Fruit fly (Drosophila melanogaster) whole organism, prepupa: ENCODE results near the gene PH4alphaNE2.

Source experiments
- Blimp-1 ChIP-seq: fragments of 200-800 bp; sonication (Bioruptor generic); optimal IDR thresholded peaks from 3 replicates; lab custom pipeline; 2017; ENCODE audit warnings: missing biosample characterization, missing genetic modification characterization, mild to moderate bottlenecking, moderate library complexity, missing genetic modification reagents
- CG10631 ChIP-seq: fragments of 200-800 bp; sonication (Bioruptor generic); optimal IDR thresholded peaks from 2 replicates; lab custom pipeline; 2016; ENCODE audit warnings: missing biosample characterization, missing genetic modification characterization
- CG10669 ChIP-seq: fragments of 200-800 bp; sonication (Bioruptor generic); optimal IDR thresholded peaks from 3 replicates; lab custom pipeline; 2018; ENCODE audit warnings: missing biosample characterization, mild to moderate bottlenecking, missing genetic modification characterization, moderate library complexity
- CG11902 ChIP-seq: fragments of 200-800 bp; sonication (Bioruptor generic); optimal IDR thresholded peaks from 3 replicates; lab custom pipeline; 2016; ENCODE audit warnings: missing biosample characterization, missing genetic modification characterization
- CG1621 ChIP-seq: fragments of 200-800 bp; sonication (Bioruptor generic); optimal IDR thresholded peaks from 3 replicates; lab custom pipeline; 2018; ENCODE audit warnings: missing biosample characterization, mild to moderate bottlenecking, missing genetic modification characterization
- CG16779 ChIP-seq: fragments of 200-800 bp; sonication (Bioruptor generic); optimal IDR thresholded peaks from 3 replicates; lab custom pipeline; 2017; ENCODE audit warnings: missing biosample characterization, mild to moderate bottlenecking, missing genetic modification characterization
- CG3032 ChIP-seq: fragments of 200-800 bp; optimal IDR thresholded peaks from 2 replicates; lab custom pipeline; 2019; ENCODE audit warnings: missing biosample characterization, mild to moderate bottlenecking, missing genetic modification characterization, moderate library complexity
- CG31627 ChIP-seq: fragments of 200-800 bp; sonication (Bioruptor generic); optimal IDR thresholded peaks from 3 replicates; lab custom pipeline; 2016; ENCODE audit warnings: missing biosample characterization, missing genetic modification characterization
- CG32006 ChIP-seq: fragments of 200-800 bp; sonication (Bioruptor generic); optimal IDR thresholded peaks from 3 replicates; lab custom pipeline; 2017; ENCODE audit warnings: missing biosample characterization, mild to moderate bottlenecking, missing genetic modification characterization
- CG34406 ChIP-seq: fragments of 200-800 bp; sonication (Bioruptor generic); optimal IDR thresholded peaks from 3 replicates; lab custom pipeline; 2016; ENCODE audit warnings: missing biosample characterization, missing genetic modification characterization
- CG3919 ChIP-seq: fragments of 200-800 bp; sonication (Bioruptor generic); optimal IDR thresholded peaks from 3 replicates; lab custom pipeline; 2016; ENCODE audit warnings: missing biosample characterization, missing genetic modification characterization
- CG6163 ChIP-seq: fragments of 200-800 bp; sonication (Bioruptor generic); IDR thresholded peaks from 3 replicates; pipeline ENCODE4 v1.3.6; 2022; ENCODE audit warnings: missing biosample characterization, missing genetic modification characterization
- CG6276 ChIP-seq: fragments of 200-800 bp; sonication (Bioruptor generic); optimal IDR thresholded peaks from 2 replicates; lab custom pipeline; 2017; ENCODE audit warnings: missing biosample characterization, mild to moderate bottlenecking, missing genetic modification characterization
- CG6792 ChIP-seq: fragments of 200-800 bp; sonication (Bioruptor generic); optimal IDR thresholded peaks from 3 replicates; lab custom pipeline; 2016; ENCODE audit warnings: missing biosample characterization, missing genetic modification characterization
- CG6808 ChIP-seq: fragments of 200-800 bp; sonication (Bioruptor generic); optimal IDR thresholded peaks from 3 replicates; lab custom pipeline; 2017; ENCODE audit warnings: missing biosample characterization, missing genetic modification characterization, mild to moderate bottlenecking, moderate library complexity, missing genetic modification reagents
- CG7368 ChIP-seq: fragments of 200-800 bp; sonication (Bioruptor generic); optimal IDR thresholded peaks from 3 replicates; lab custom pipeline; 2016; ENCODE audit warnings: missing biosample characterization, missing genetic modification characterization
- CG8319 ChIP-seq: fragments of 200-800 bp; sonication (Bioruptor generic); optimal IDR thresholded peaks from 3 replicates; lab custom pipeline; 2016; ENCODE audit warnings: missing biosample characterization, missing genetic modification characterization
- CG8632 ChIP-seq: fragments of 200-800 bp; sonication (Bioruptor generic); optimal IDR thresholded peaks from 3 replicates; lab custom pipeline; 2016; ENCODE audit warnings: missing biosample characterization, missing genetic modification characterization
- CG9139 ChIP-seq: fragments of 200-800 bp; sonication (Bioruptor generic); optimal IDR thresholded peaks from 3 replicates; lab custom pipeline; 2017; ENCODE audit warnings: missing biosample characterization, mild to moderate bottlenecking, missing genetic modification characterization
- Eip78C ChIP-seq: fragments of 200-800 bp; sonication (Bioruptor generic); peaks from one replicate; lab custom pipeline; 2016; ENCODE audit warnings: missing biosample characterization, missing genetic modification characterization
- Ets96B ChIP-seq: fragments of 200-800 bp; optimal IDR thresholded peaks from 2 replicates; lab custom pipeline; 2019; ENCODE audit warnings: missing biosample characterization, mild to moderate bottlenecking, missing genetic modification characterization, moderate library complexity
- Gug ChIP-seq: fragments of 200-800 bp; sonication (Bioruptor generic); IDR thresholded peaks from 2 replicates; pipeline ENCODE4 v1.3.6; 2022; ENCODE audit warnings: missing biosample characterization, missing genetic modification characterization
- Hr39 ChIP-seq: fragments of 200-800 bp; sonication (Bioruptor generic); optimal IDR thresholded peaks from 2 replicates; lab custom pipeline; 2016; ENCODE audit warnings: missing biosample characterization, missing genetic modification characterization
- Hr4 ChIP-seq: fragments of 200-800 bp; sonication (Bioruptor generic); optimal IDR thresholded peaks from 3 replicates; lab custom pipeline; 2016; ENCODE audit warnings: missing biosample characterization, missing genetic modification characterization
- Lpt ChIP-seq: fragments of 200-800 bp; sonication (Bioruptor generic); optimal IDR thresholded peaks from 3 replicates; lab custom pipeline; 2016; ENCODE audit warnings: missing biosample characterization, missing genetic modification characterization
- Met ChIP-seq: fragments of 200-800 bp; sonication (Bioruptor generic); optimal IDR thresholded peaks from 3 replicates; lab custom pipeline; 2016; ENCODE audit warnings: missing biosample characterization, missing genetic modification characterization
- Smox ChIP-seq: fragments of 200-800 bp; sonication (Bioruptor generic); optimal IDR thresholded peaks from 3 replicates; lab custom pipeline; 2016; ENCODE audit warnings: missing biosample characterization, missing genetic modification characterization
- Sox102F ChIP-seq: fragments of 200-800 bp; sonication (Bioruptor generic); optimal IDR thresholded peaks from 2 replicates; lab custom pipeline; 2016; ENCODE audit warnings: missing biosample characterization, mild to moderate bottlenecking, missing genetic modification characterization
- Sox14 ChIP-seq: fragments of 200-800 bp; sonication (Bioruptor generic); optimal IDR thresholded peaks from 3 replicates; lab custom pipeline; 2016; ENCODE audit warnings: missing biosample characterization, missing genetic modification characterization
- Sox15 ChIP-seq: fragments of 200-800 bp; sonication (Bioruptor generic); optimal IDR thresholded peaks from 3 replicates; lab custom pipeline; 2016; ENCODE audit warnings: missing biosample characterization, missing genetic modification characterization
- achi ChIP-seq: fragments of 200-800 bp; sonication (Bioruptor generic); optimal IDR thresholded peaks from 3 replicates; lab custom pipeline; 2016; ENCODE audit warnings: missing biosample characterization, missing genetic modification characterization
- acj6 ChIP-seq: fragments of 200-800 bp; sonication (Bioruptor generic); optimal IDR thresholded peaks from 3 replicates; lab custom pipeline; 2016; ENCODE audit warnings: missing biosample characterization, missing genetic modification characterization
- dsx ChIP-seq: fragments of 200-800 bp; optimal IDR thresholded peaks from 3 replicates; lab custom pipeline; 2019; ENCODE audit warnings: missing biosample characterization, mild to moderate bottlenecking, missing genetic modification characterization, moderate library complexity; ENCODE audit not compliant: poor library complexity, severe bottlenecking
- eg ChIP-seq: fragments of 200-800 bp; sonication (Bioruptor generic); IDR thresholded peaks from 3 replicates; pipeline ENCODE4 v1.3.6; 2022; ENCODE audit warnings: missing biosample characterization, missing genetic modification characterization
- esn ChIP-seq: fragments of 200-800 bp; sonication (Bioruptor generic); optimal IDR thresholded peaks from 2 replicates; lab custom pipeline; 2016; ENCODE audit warnings: missing biosample characterization, mild to moderate bottlenecking, missing genetic modification characterization, moderate library complexity
- fd59A ChIP-seq: fragments of 200-800 bp; sonication (Bioruptor generic); optimal IDR thresholded peaks from 2 replicates; lab custom pipeline; 2017; ENCODE audit warnings: missing biosample characterization, mild to moderate bottlenecking, missing genetic modification characterization, missing genetic modification reagents
- fd85E ChIP-seq: fragments of 200-800 bp; sonication (Bioruptor generic); optimal IDR thresholded peaks from 3 replicates; lab custom pipeline; 2016; ENCODE audit warnings: missing biosample characterization, missing genetic modification characterization
- fkh ChIP-seq: fragments of 200-800 bp; sonication (Bioruptor generic); optimal IDR thresholded peaks from 3 replicates; lab custom pipeline; 2017; ENCODE audit warnings: missing biosample characterization, mild to moderate bottlenecking, missing genetic modification characterization, moderate library complexity
- net ChIP-seq: fragments of 200-800 bp; sonication (Bioruptor generic); optimal IDR thresholded peaks from 3 replicates; lab custom pipeline; 2016; ENCODE audit warnings: missing biosample characterization, missing genetic modification characterization
- ss ChIP-seq, 2 experiments: fragments of 200-800 bp; sonication (Bioruptor generic); optimal IDR thresholded peaks; 2 replicates in 1 of 2; 3 replicates in 1 of 2; lab custom pipeline; 2017 to 2018; ENCODE audit warnings: mild to moderate bottlenecking in 2 of 2, missing biosample characterization in 2 of 2, missing genetic modification characterization in 2 of 2, moderate library complexity in 1 of 2
- svp ChIP-seq: fragments of 200-800 bp; sonication (Bioruptor generic); peaks from one replicate; lab custom pipeline; 2016; ENCODE audit warnings: missing biosample characterization, missing genetic modification characterization

PH4alphaNE2 gene

DNA sequence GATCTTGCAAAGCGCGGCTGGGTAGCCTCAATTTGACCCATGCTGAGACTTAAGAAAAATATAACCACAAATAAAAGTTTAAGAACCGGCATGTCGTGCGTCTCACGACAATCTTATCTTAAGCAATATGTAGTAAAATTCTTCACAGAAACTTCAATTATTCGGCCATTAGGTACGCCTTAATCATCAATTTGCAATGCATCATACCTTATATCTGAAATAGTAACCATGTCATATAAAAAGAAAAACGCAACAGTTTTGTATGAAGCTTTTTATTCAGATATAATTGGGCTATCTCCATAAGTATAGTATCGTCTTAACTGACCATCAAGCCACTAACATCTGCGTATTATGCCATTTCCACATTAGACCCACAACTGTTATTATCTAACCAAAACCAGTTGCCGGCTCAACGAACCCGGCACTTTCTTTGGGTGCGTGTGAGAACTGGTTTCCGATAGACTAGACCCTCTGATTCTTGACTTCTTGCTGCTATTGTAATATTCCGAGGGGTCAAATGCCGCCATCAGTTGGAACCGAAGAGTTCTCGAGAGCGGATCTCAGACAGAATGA is 2.3 kb upstream of the PH4alphaNE2 start, which contains the start of the genes CG31524 and CG9698:
Gene CG31524, minus strand, starts transcription at position 101 of the 573 bp plus-strand sequence.
Gene CG9698, plus strand, starts transcription at position 523 of the 573 bp plus-strand sequence.
- TF ChIP-seq Sox102F (GFP tag; lab: Kevin White, UChicago), result no peak
- TF ChIP-seq svp (GFP tag; lab: Kevin White, UChicago), result peak; percentile 1
- no peak for TF ChIP-seq CG6808 (GFP tag; lab: Kevin White, UChicago)

- TF ChIP-seq esn (no peak), CG31627 (GFP tag; lab: Kevin White, UChicago) (no peak), CG32006 (GFP tag; lab: Kevin White, UChicago) (no peak), Sox15 (GFP tag; lab: Kevin White, UChicago) (no peak), Smox (no peak), dsx (GFP tag; lab: Kevin White, UChicago) (no peak), Sox14 (GFP tag; lab: Kevin White, UChicago) (no peak), ss (GFP tag; optimal IDR thresholded peaks at IDR 0.05; lab: Kevin White, UChicago) (no peak), Met (GFP tag; lab: Kevin White, UChicago) (no peak), svp (GFP tag; lab: Kevin White, UChicago) (no peak)
Observed at dm6 chr3R:30507723-30508122, 4.3 kb downstream of the PH4alphaNE2 start, which contains the start of gene CG34041. Gene CG34041 (plus strand): TSS chr3R:30508023.

- TF ChIP-seq CG6163 (no peak), CG10631 (GFP tag; lab: Kevin White, UChicago) (no peak), Blimp-1 (GFP tag; lab: Kevin White, UChicago) (no peak)
Observed at dm6 chr3R:30505561-30506037, 6.4 kb downstream of the PH4alphaNE2 start, which contains the start of the genes PH4alphaSG1 and CG15539. Gene PH4alphaSG1 (minus strand): TSS chr3R:30505661. Gene CG15539 (plus strand): TSS chr3R:30505987.

DNA sequence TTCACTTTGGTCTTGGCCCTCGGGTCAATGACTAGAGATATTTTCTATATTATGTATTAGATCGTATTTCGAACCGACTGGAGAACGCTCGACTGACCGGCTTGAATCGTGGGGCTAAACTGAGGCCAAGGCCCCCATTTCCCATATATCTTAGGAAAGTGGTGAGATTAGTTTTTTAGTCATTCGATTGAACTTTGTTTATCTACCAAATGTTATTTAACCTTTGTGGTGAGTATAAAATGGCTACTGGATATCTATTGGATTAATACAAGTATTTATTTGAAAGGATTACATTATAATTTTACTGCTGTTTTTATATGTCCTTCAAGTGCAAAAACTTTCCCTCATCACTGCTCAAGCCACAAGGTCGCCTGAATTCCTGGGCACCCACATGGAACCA is 8.6 kb downstream of the PH4alphaNE2 start, which contains the start of gene CG31371:
Gene CG31371, minus strand, starts transcription at position 101 of the 400 bp plus-strand sequence.
- TF ChIP-seq CG9139 (GFP tag; lab: Kevin White, UChicago) (no peak), Lpt (GFP tag; lab: Kevin White, UChicago) (no peak), Hr4 (no peak), CG3032 (tag; lab: Kevin White, UChicago) (no peak), dsx (GFP tag; lab: Kevin White, UChicago) (no peak), Blimp-1 (GFP tag; lab: Kevin White, UChicago) (no peak), CG6276 (GFP tag; lab: Kevin White, UChicago) (no peak), fd59A (GFP tag; lab: Kevin White, UChicago) (no peak), Hr39 (no peak)

- TF ChIP-seq CG6163 (peak; percentile 82), CG3919 (GFP tag; lab: Kevin White, UChicago) (peak; percentile 76), Sox15 (GFP tag; lab: Kevin White, UChicago) (peak; percentile 48), eg (GFP tag; lab: Robert Waterston, UW) (peak; percentile 76), CG10631 (GFP tag; lab: Kevin White, UChicago) (peak; percentile 62), achi (peak; percentile 66), CG7368 (GFP tag; lab: Kevin White, UChicago) (peak; percentile 37), Ets96B (tag; lab: Kevin White, UChicago) (no peak), Hr4 (peak; percentile 78), Eip78C (no peak), CG8632 (GFP tag; lab: Kevin White, UChicago) (peak; percentile 26), CG16779 (tag; lab: Kevin White, UChicago) (peak; percentile 21), CG34406 (GFP tag; lab: Kevin White, UChicago) (peak; percentile 54), acj6 (GFP tag; lab: Kevin White, UChicago) (peak; percentile 69), fd59A (GFP tag; lab: Kevin White, UChicago) (peak; percentile 20), CG8319 (GFP tag; lab: Kevin White, UChicago) (peak; percentile 28), fd85E (no peak), fkh (no peak), Hr39 (peak; percentile 88), CG10669 (GFP tag; lab: Kevin White, UChicago) (peak; percentile 56), CG1621 (tag; lab: Kevin White, UChicago) (peak; percentile 55), CG6792 (peak; percentile 70), net (peak; percentile 47), CG31627 (GFP tag; lab: Kevin White, UChicago) (peak; percentile 83), Lpt (GFP tag; lab: Kevin White, UChicago) (no peak), CG11902 (GFP tag; lab: Kevin White, UChicago) (peak; percentile 52), Gug (GFP tag; lab: Robert Waterston, UW) (peak; percentile 53; the same call in 1 of the 2 replicates)
Observed at dm6 chr3R:30501174-30501573, 10.8 kb downstream of the PH4alphaNE2 start.
